Fruit fly (Drosophila melanogaster) whole organism, embryonic: ENCODE results near the gene crq.

Experiments
- Adf1 ChIP-seq: fragments of 200-800 bp; sonication (Bioruptor generic); IDR thresholded peaks from 2 replicates; pipeline ENCODE4 v1.3.6; 2022; ENCODE audit warnings: missing biosample characterization, missing genetic modification characterization
- Atf-2 ChIP-seq: fragments of 200-800 bp; sonication (Bioruptor generic); optimal IDR thresholded peaks from 2 replicates; lab custom pipeline; 2016; ENCODE audit warnings: missing biosample characterization, missing genetic modification characterization
- CG10209 ChIP-seq: fragments of 200-800 bp; sonication (Bioruptor generic); optimal IDR thresholded peaks from 3 replicates; lab custom pipeline; 2017; ENCODE audit warnings: missing biosample characterization, mild to moderate bottlenecking, missing genetic modification characterization, missing genetic modification reagents
- CG11085 ChIP-seq: fragments of 200-800 bp; sonication (Bioruptor generic); IDR thresholded peaks from 2 replicates; pipeline ENCODE4 v1.3.6; 2022; ENCODE audit warnings: missing biosample characterization, missing genetic modification characterization
- CG11504 ChIP-seq: fragments of 200-800 bp; sonication (Bioruptor generic); optimal IDR thresholded peaks from 3 replicates; lab custom pipeline; 2019; ENCODE audit warnings: missing biosample characterization, mild to moderate bottlenecking, missing genetic modification characterization, moderate library complexity
- CG12104 ChIP-seq: fragments of 200-800 bp; sonication (Bioruptor generic); optimal IDR thresholded peaks from 3 replicates; lab custom pipeline; 2016; ENCODE audit warnings: missing biosample characterization, missing genetic modification characterization
- CG12155 ChIP-seq: fragments of 200-800 bp; sonication (Bioruptor generic); optimal IDR thresholded peaks from 3 replicates; lab custom pipeline; 2016; ENCODE audit warnings: missing biosample characterization, missing genetic modification characterization
- CG12219 ChIP-seq: fragments of 200-800 bp; sonication (Bioruptor generic); optimal IDR thresholded peaks from 3 replicates; lab custom pipeline; 2018; ENCODE audit warnings: missing biosample characterization, mild to moderate bottlenecking, missing genetic modification characterization
- CG1233 ChIP-seq: fragments of 200-800 bp; sonication (Bioruptor generic); optimal IDR thresholded peaks from 4 replicates; lab custom pipeline; 2018; ENCODE audit warnings: missing biosample characterization, mild to moderate bottlenecking, missing genetic modification characterization
- CG14667 ChIP-seq: fragments of 200-800 bp; sonication (Bioruptor generic); IDR thresholded peaks from 2 replicates; pipeline ENCODE4 v1.3.6; 2022; ENCODE audit warnings: missing biosample characterization, missing genetic modification characterization
- CG1792 ChIP-seq: fragments of 200-800 bp; sonication (Bioruptor generic); optimal IDR thresholded peaks from 2 replicates; lab custom pipeline; 2016; ENCODE audit warnings: missing biosample characterization, missing genetic modification characterization
- CG18011 ChIP-seq: fragments of 200-800 bp; sonication (Bioruptor generic); optimal IDR thresholded peaks from 2 replicates; lab custom pipeline; 2017; ENCODE audit warnings: missing biosample characterization, missing genetic modification characterization, mild to moderate bottlenecking, moderate library complexity, missing genotype
- CG18764 ChIP-seq: fragments of 200-800 bp; sonication (Bioruptor generic); optimal IDR thresholded peaks from 3 replicates; lab custom pipeline; 2016; ENCODE audit warnings: missing biosample characterization, missing genetic modification characterization
- CG2129 ChIP-seq: fragments of 200-800 bp; sonication (Bioruptor generic); IDR thresholded peaks from 2 replicates; pipeline ENCODE4 v1.3.6; 2022; ENCODE audit warnings: missing biosample characterization, missing genetic modification characterization; ENCODE audit not compliant: partially characterized antibody
- CG30431 ChIP-seq: fragments of 200-800 bp; sonication (Bioruptor generic); optimal IDR thresholded peaks from 2 replicates; lab custom pipeline; 2017; ENCODE audit warnings: missing biosample characterization, missing genetic modification characterization
- CG31224 ChIP-seq: fragments of 200-800 bp; sonication (Bioruptor generic); IDR thresholded peaks from 2 replicates; pipeline ENCODE4 v1.3.6; 2022; ENCODE audit warnings: missing biosample characterization, missing genetic modification characterization
- CG5245 ChIP-seq: fragments of 200-800 bp; sonication (Bioruptor generic); optimal IDR thresholded peaks from 3 replicates; lab custom pipeline; 2016; ENCODE audit warnings: missing biosample characterization, missing genetic modification characterization
- CG6254 ChIP-seq: fragments of 200-800 bp; sonication (Bioruptor generic); optimal IDR thresholded peaks from 3 replicates; lab custom pipeline; 2017; ENCODE audit warnings: mild to moderate bottlenecking, missing biosample characterization, missing genetic modification reagents, missing genetic modification characterization
- CG7357 ChIP-seq: fragments of 200-800 bp; sonication (Bioruptor generic); IDR thresholded peaks from 3 replicates; pipeline ENCODE4 v1.3.6; 2022; ENCODE audit warnings: missing biosample characterization, missing genetic modification characterization
- CG7786 ChIP-seq: fragments of 200-800 bp; sonication (Bioruptor generic); optimal IDR thresholded peaks from 2 replicates; lab custom pipeline; 2016; ENCODE audit warnings: missing biosample characterization, missing genetic modification characterization
- CG8388 ChIP-seq: fragments of 200-800 bp; sonication (Bioruptor generic); optimal IDR thresholded peaks from 2 replicates; lab custom pipeline; 2019; ENCODE audit warnings: missing biosample characterization, mild to moderate bottlenecking, missing genetic modification characterization, moderate library complexity
- CG9215 ChIP-seq: fragments of 200-800 bp; sonication (Bioruptor generic); IDR thresholded peaks from 2 replicates; pipeline ENCODE4 v1.3.6; 2022; ENCODE audit warnings: missing biosample characterization, missing genetic modification characterization
- CHES-1-like ChIP-seq: fragments of 200-800 bp; sonication (Bioruptor generic); optimal IDR thresholded peaks from 2 replicates; lab custom pipeline; 2016; ENCODE audit warnings: missing biosample characterization, missing genetic modification characterization
- CTCF ChIP-seq: fragments of 200-800 bp; sonication (Bioruptor generic); optimal IDR thresholded peaks from 2 replicates; lab custom pipeline; 2017; ENCODE audit warnings: missing biosample characterization, mild to moderate bottlenecking, missing genetic modification characterization, moderate library complexity
- CoRest ChIP-seq: fragments of 200-800 bp; sonication (Bioruptor generic); optimal IDR thresholded peaks from 3 replicates; lab custom pipeline; 2018; ENCODE audit warnings: missing biosample characterization, mild to moderate bottlenecking, missing genetic modification characterization, moderate library complexity
- D ChIP-seq, 2 experiments: fragments of 200-800 bp in 1 of 2; fragments of >200 bp in 1 of 2; sonication (Bioruptor generic) in 1 of 2; optimal IDR thresholded peaks; 2 replicates in 1 of 2; 3 replicates in 1 of 2; lab custom pipeline; 2017; ENCODE audit warnings: mild to moderate bottlenecking in 1 of 2, missing biosample characterization in 1 of 2, missing genetic modification characterization in 1 of 2, missing genetic modification reagents in 1 of 2
- Deaf1 ChIP-seq: fragments of 200-800 bp; optimal IDR thresholded peaks from 3 replicates; lab custom pipeline; 2019; ENCODE audit warnings: missing biosample characterization, mild to moderate bottlenecking, missing genetic modification characterization, moderate library complexity
- Gug ChIP-seq: fragments of 200-800 bp; sonication (Bioruptor generic); IDR thresholded peaks from 4 replicates; pipeline ENCODE4 v1.3.6; 2022; ENCODE audit warnings: missing biosample characterization, missing genetic modification characterization
- HLH3B ChIP-seq: fragments of 200-800 bp; sonication (Bioruptor generic); IDR thresholded peaks from 2 replicates; pipeline ENCODE4 v1.3.6; 2022; ENCODE audit warnings: missing biosample characterization, missing genetic modification characterization
- Hand ChIP-seq: fragments of 200-800 bp; sonication (Bioruptor generic); optimal IDR thresholded peaks from 2 replicates; lab custom pipeline; 2017; ENCODE audit warnings: mild to moderate bottlenecking, missing biosample characterization, missing genetic modification reagents, missing genetic modification characterization
- Hr39 ChIP-seq: fragments of >200 bp; optimal IDR thresholded peaks from 2 replicates; lab custom pipeline; 2017
- Hr78 ChIP-seq, 2 experiments: fragments of 200-800 bp in 1 of 2; fragments of >200 bp in 1 of 2; sonication (Bioruptor generic) in 1 of 2; optimal IDR thresholded peaks; 2 replicates each; lab custom pipeline; 2017 to 2019; ENCODE audit warnings: missing biosample characterization in 2 of 2, missing genetic modification characterization in 2 of 2, mild to moderate bottlenecking in 1 of 2, moderate library complexity in 1 of 2
- Oaz ChIP-seq: fragments of 200-800 bp; sonication (Bioruptor generic); IDR thresholded peaks from 2 replicates; pipeline ENCODE4 v1.3.6; 2022; ENCODE audit warnings: missing biosample characterization, missing genetic modification characterization
- Optix ChIP-seq: fragments of 200-800 bp; sonication (Bioruptor generic); IDR thresholded peaks from 3 replicates; pipeline ENCODE4 v1.3.6; 2022; ENCODE audit warnings: missing biosample characterization, missing genetic modification characterization
- Rx ChIP-seq: fragments of 200-800 bp; sonication (Bioruptor generic); IDR thresholded peaks from 2 replicates; pipeline ENCODE4 v1.3.6; 2022; ENCODE audit warnings: missing biosample characterization, missing genetic modification characterization
- Six4 ChIP-seq: fragments of 200-800 bp; sonication (Bioruptor generic); optimal IDR thresholded peaks from 2 replicates; lab custom pipeline; 2016; ENCODE audit warnings: missing biosample characterization, missing genetic modification characterization
- cas ChIP-seq: fragments of 200-800 bp; sonication (Bioruptor generic); IDR thresholded peaks from 2 replicates; pipeline ENCODE4 v1.3.6; 2022; ENCODE audit warnings: missing biosample characterization, missing genetic modification characterization
- chinmo ChIP-seq: fragments of 200-800 bp; sonication (Bioruptor generic); IDR thresholded peaks from 4 replicates; pipeline ENCODE4 v1.3.6; 2022; ENCODE audit warnings: missing biosample characterization, missing genetic modification characterization; ENCODE audit not compliant: partially characterized antibody
- danr ChIP-seq: fragments of 200-800 bp; sonication (Bioruptor generic); IDR thresholded peaks from 2 replicates; pipeline ENCODE4 v1.3.6; 2022; ENCODE audit warnings: missing biosample characterization, missing genetic modification characterization
- gcm2 ChIP-seq: fragments of 200-800 bp; sonication (Bioruptor generic); optimal IDR thresholded peaks from 2 replicates; lab custom pipeline; 2016; ENCODE audit warnings: missing biosample characterization, missing genetic modification characterization
- pzg ChIP-seq: fragments of 200-800 bp; sonication (Bioruptor generic); optimal IDR thresholded peaks from 3 replicates; lab custom pipeline; 2018; ENCODE audit warnings: missing biosample characterization, mild to moderate bottlenecking, missing genetic modification characterization, moderate library complexity
- ro ChIP-seq: fragments of 200-800 bp; sonication (Bioruptor generic); IDR thresholded peaks from 2 replicates; pipeline ENCODE4 v1.3.6; 2022; ENCODE audit warnings: missing biosample characterization, missing genetic modification characterization
- schlank ChIP-seq: fragments of 200-800 bp; sonication (Bioruptor generic); optimal IDR thresholded peaks from 2 replicates; lab custom pipeline; 2018; ENCODE audit warnings: missing biosample characterization, mild to moderate bottlenecking, missing genetic modification characterization
- sd ChIP-seq: fragments of 200-800 bp; sonication (Bioruptor generic); optimal IDR thresholded peaks from 3 replicates; lab custom pipeline; 2018; ENCODE audit warnings: missing biosample characterization, mild to moderate bottlenecking, missing genetic modification characterization, moderate library complexity
- sisA ChIP-seq: fragments of 200-800 bp; sonication (Bioruptor generic); IDR thresholded peaks from 2 replicates; pipeline ENCODE4 v1.3.6; 2022; ENCODE audit warnings: missing biosample characterization, missing genetic modification characterization
- tin ChIP-seq: fragments of 200-800 bp; sonication (Bioruptor generic); optimal IDR thresholded peaks from 3 replicates; lab custom pipeline; 2016; ENCODE audit warnings: missing biosample characterization, missing genetic modification characterization
- tio ChIP-seq: fragments of 200-800 bp; sonication (Bioruptor generic); optimal IDR thresholded peaks from 2 replicates; lab custom pipeline; 2017; ENCODE audit warnings: missing biosample characterization, missing genetic modification characterization, inconsistent platforms
- ttk ChIP-seq: fragments of 200-800 bp; sonication (Bioruptor generic); IDR thresholded peaks from 2 replicates; pipeline ENCODE4 v2.1.2; 2022; ENCODE audit warnings: missing biosample characterization, missing genetic modification characterization
- tx ChIP-seq: fragments of 200-800 bp; sonication (Bioruptor generic); optimal IDR thresholded peaks from 2 replicates; lab custom pipeline; 2016; ENCODE audit warnings: missing biosample characterization, missing genetic modification characterization

The crq gene

dm6 chr2L:428380-428989 lies 24.3 kb downstream of the crq start:
- TF ChIP-seq ro (GFP tag; lab: Robert Waterston, UW) = no peak
- TF ChIP-seq CG7357 (GFP tag; lab: Robert Waterston, UW) = no peak
- no peak for TF ChIP-seq CG11085 (GFP tag; lab: Robert Waterston, UW)
- TF ChIP-seq danr = no peak
- TF ChIP-seq Oaz (GFP tag; lab: Robert Waterston, UW) = no peak
- no peak for TF ChIP-seq Hr39 (lab: Kevin White, UChicago)
- no peak for TF ChIP-seq CG10209 (GFP tag; lab: Kevin White, UChicago)
- TF ChIP-seq chinmo (GFP tag; lab: Robert Waterston, UW) = 0 out of 4 replicates have a peak, but pooled peaks have one; percentile 18
- peak; percentile 90 for TF ChIP-seq sd (tag; lab: Kevin White, UChicago)
- TF ChIP-seq CG18764 (GFP tag; lab: Kevin White, UChicago) = no peak
- no peak for TF ChIP-seq Optix (GFP tag; lab: Robert Waterston, UW)
- no peak for TF ChIP-seq CG12104 (GFP tag; lab: Kevin White, UChicago)
- TF ChIP-seq CTCF (GFP tag; lab: Kevin White, UChicago) = no peak
- TF ChIP-seq CG6254 (GFP tag; lab: Kevin White, UChicago) = no peak
- TF ChIP-seq tx (GFP tag; lab: Kevin White, UChicago) = no peak
- no peak for TF ChIP-seq CG8388 (GFP tag; lab: Kevin White, UChicago)
- TF ChIP-seq pzg (GFP tag; lab: Kevin White, UChicago) = no peak
- TF ChIP-seq D (optimal IDR thresholded peaks at IDR 0.05; lab: Kevin White, UChicago) = no peak
- no peak for TF ChIP-seq D (GFP tag; optimal IDR thresholded peaks at IDR 0.05; lab: Kevin White, UChicago)
- no peak for TF ChIP-seq CoRest (tag; lab: Kevin White, UChicago)
- TF ChIP-seq tin (GFP tag; lab: Kevin White, UChicago) = no peak
- TF ChIP-seq cas (GFP tag; lab: Robert Waterston, UW) = no peak
- no peak for TF ChIP-seq Hand
- TF ChIP-seq CG5245 (GFP tag; lab: Kevin White, UChicago) = no peak
- TF ChIP-seq schlank = no peak
- no peak for TF ChIP-seq CG11504 (tag; lab: Kevin White, UChicago)
- TF ChIP-seq ttk = 0 out of 2 replicates have a peak, but pooled peaks have one; percentile 23
- no peak for TF ChIP-seq CG2129 (GFP tag; lab: Robert Waterston, UW)
- TF ChIP-seq CG14667 (GFP tag; lab: Robert Waterston, UW) = no peak
- no peak for TF ChIP-seq CG7786 (GFP tag; lab: Kevin White, UChicago)
- TF ChIP-seq Six4 (GFP tag; lab: Kevin White, UChicago) = no peak
- no peak for TF ChIP-seq HLH3B
- TF ChIP-seq Hr78 (GFP tag; optimal IDR thresholded peaks at IDR 0.05; lab: Kevin White, UChicago) = peak in 1 of 2 experiments; percentile 81
- TF ChIP-seq, all 482 proteins: peak for 4

DNA sequence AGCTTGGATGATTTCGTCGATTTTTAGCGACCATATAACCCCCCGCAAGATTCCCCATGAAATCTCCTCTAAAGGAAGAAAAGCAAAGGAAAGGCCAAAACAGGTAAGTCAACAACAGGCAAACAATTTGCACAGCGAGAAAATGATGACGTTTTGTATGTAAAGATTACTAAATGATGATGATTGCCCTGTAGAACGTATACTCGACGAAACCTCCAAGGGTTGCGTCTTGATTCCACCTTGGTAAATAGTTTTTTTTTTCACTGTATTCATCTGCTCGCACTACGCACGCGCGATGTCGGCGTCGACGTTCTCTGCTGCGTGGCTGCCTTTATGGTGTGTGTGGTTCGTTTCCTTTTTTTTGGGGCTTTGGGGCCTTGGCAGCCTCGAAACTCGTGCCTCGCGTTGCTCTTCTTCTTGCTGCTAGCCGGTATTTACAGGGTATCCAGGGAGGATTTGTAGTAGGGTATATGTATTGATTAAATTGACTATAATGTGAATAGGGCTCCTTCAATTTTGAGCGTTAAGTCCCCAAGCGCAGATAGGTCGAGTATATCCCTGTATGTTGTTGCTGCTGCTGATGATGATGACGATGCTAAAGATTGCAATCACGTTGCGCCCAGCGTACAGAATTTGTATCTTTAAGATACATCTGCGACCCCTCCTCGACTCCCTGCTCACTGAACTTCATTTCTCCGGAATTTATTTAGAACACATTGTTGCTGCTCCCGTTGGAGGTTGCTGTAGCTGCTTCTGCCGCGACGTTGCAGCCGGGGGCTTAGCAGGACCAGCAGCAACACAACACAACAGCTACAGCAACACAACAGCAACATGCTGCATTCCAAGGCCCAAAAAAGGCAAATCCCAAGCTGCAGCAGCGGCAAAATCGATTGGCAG lies 25.2 kb downstream of the crq start:
- peak; percentile 53 for TF ChIP-seq tio (GFP tag; lab: Kevin White, UChicago)
- TF ChIP-seq CG9215 = no peak
- TF ChIP-seq Deaf1 (tag; lab: Kevin White, UChicago) = no peak
- no peak for TF ChIP-seq gcm2 (GFP tag; lab: Kevin White, UChicago)
- peak; percentile 28; the same call in 1 of the 2 replicates for TF ChIP-seq Adf1 (GFP tag; lab: Robert Waterston, UW)
- TF ChIP-seq Rx = 0 out of 2 replicates have a peak, but pooled peaks have one; percentile 10
- no peak for TF ChIP-seq CG31224 (GFP tag; lab: Robert Waterston, UW)
- TF ChIP-seq CG30431 (GFP tag; lab: Kevin White, UChicago) = peak; percentile 18
- peak; percentile 35 for TF ChIP-seq sisA (GFP tag; lab: Robert Waterston, UW)
- no peak for TF ChIP-seq CG12155 (GFP tag; lab: Kevin White, UChicago)
- no peak for TF ChIP-seq CG12219 (GFP tag; lab: Kevin White, UChicago)
- TF ChIP-seq Atf-2 (GFP tag; lab: Kevin White, UChicago) = no peak
- TF ChIP-seq CG18011 (GFP tag; lab: Kevin White, UChicago) = no peak
- no peak for TF ChIP-seq CG1792 (GFP tag; lab: Kevin White, UChicago)
- TF ChIP-seq CHES-1-like (GFP tag; lab: Kevin White, UChicago) = peak; percentile 27
- no peak for TF ChIP-seq CG1233 (GFP tag; lab: Kevin White, UChicago)
- no peak for TF ChIP-seq Gug
